Worm (Caenorhabditis elegans): ENCODE results near the gene srh-258.

srh-258 gene

ce11 chrV:15404859-15405258 lies at the start of gene srh-258:
srh-258 (plus strand) TSS chrV:15405159.
- TF ChIP-seq lin-1 (GFP tag; IDR thresholded peaks at IDR 0.05) (no peak), fos-1 (tag; optimal IDR thresholded peaks at IDR 0.05) (no peak), lir-3 (tag; optimal IDR thresholded peaks at IDR 0.05) (no peak), mes-2 (tag; optimal IDR thresholded peaks at IDR 0.05; ENCODE audit: poor library complexity, severe bottlenecking) (no peak), arid-1 (GFP tag; conservative IDR thresholded peaks at IDR 0.05) (no peak), R02D3.7 (tag; optimal IDR thresholded peaks at IDR 0.05) (no peak), tag-97 (GFP tag; IDR thresholded peaks at IDR 0.05) (no peak), nhr-41 (GFP tag; IDR thresholded peaks at IDR 0.05) (no peak), snpc-1.2 (GFP tag; IDR thresholded peaks at IDR 0.05) (no peak), zip-2 (tag; optimal IDR thresholded peaks at IDR 0.05) (no peak), T20F7.1 (GFP tag; optimal IDR thresholded peaks at IDR 0.05) (no peak), lin-15B (tag; optimal IDR thresholded peaks at IDR 0.05) (no peak), vab-7 (GFP tag; IDR thresholded peaks at IDR 0.05) (no peak), zag-1 (tag; optimal IDR thresholded peaks at IDR 0.05) (no peak), nhr-42 (GFP tag; IDR thresholded peaks at IDR 0.05) (no peak), hif-1 (tag; optimal IDR thresholded peaks at IDR 0.05) (no peak), hmg-1.1 (GFP tag; IDR thresholded peaks at IDR 0.05) (no peak), skn-1 (tag; optimal IDR thresholded peaks at IDR 0.05) (no peak), madf-9 (GFP tag; conservative IDR thresholded peaks at IDR 0.05) (no peak)

ce11 chrV:15361412-15361811 lies 43.5 kb upstream of the srh-258 start, which contains the start of gene ech-1.1:
ech-1.1 (minus strand) TSS chrV:15361512.
- TF ChIP-seq nhr-28 (tag; optimal IDR thresholded peaks at IDR 0.05): peak; percentile 14

- TF ChIP-seq unc-62 (GFP tag; optimal IDR thresholded peaks at IDR 0.05 in 1 of 2) (peak in 1 of 2 experiments; percentile 95), unc-62 (tag; optimal IDR thresholded peaks at IDR 0.05) (no peak), unc-39 (tag; optimal IDR thresholded peaks at IDR 0.05) (no peak), madf-9 (GFP tag; conservative IDR thresholded peaks at IDR 0.05) (no peak), dpl-1 (GFP tag; optimal IDR thresholded peaks at IDR 0.05) (no peak), lin-39 (tag; optimal IDR thresholded peaks at IDR 0.05) (no peak), tra-1 (GFP tag; IDR thresholded peaks at IDR 0.05) (no peak), dmd-9 (GFP tag; IDR thresholded peaks at IDR 0.05) (no peak), F10B5.3 (tag; optimal IDR thresholded peaks at IDR 0.05) (no peak), Y75B8A.6 (GFP tag; IDR thresholded peaks at IDR 0.05) (no peak)
Observed at ce11 chrV:15367770-15368169, 37.2 kb upstream of the srh-258 start.

ce11 chrV:15369707-15370106 lies 35.3 kb upstream of the srh-258 start, which contains the start of gene nhr-269:
nhr-269 (minus strand) TSS chrV:15369807.
- TF ChIP-seq Y75B8A.6 (GFP tag; IDR thresholded peaks at IDR 0.05): no peak
- TF ChIP-seq snpc-4 (tag; optimal IDR thresholded peaks at IDR 0.05): no peak

ce11 chrV:15376223-15376622 lies 28.7 kb upstream of the srh-258 start, which contains the start of gene srh-52:
srh-52 (minus strand) TSS chrV:15376323.
- no peak for TF ChIP-seq aly-2 (tag; optimal IDR thresholded peaks at IDR 0.05)
- no peak for TF ChIP-seq spr-3 (GFP tag; optimal IDR thresholded peaks at IDR 0.05)
- no peak for TF ChIP-seq aha-1 (tag)
- TF ChIP-seq skn-1 (tag; optimal IDR thresholded peaks at IDR 0.05): no peak
- no peak for TF ChIP-seq T26A8.4 (GFP tag; IDR thresholded peaks at IDR 0.05)
- TF ChIP-seq zfp-2 (tag; optimal IDR thresholded peaks at IDR 0.05): no peak
- TF ChIP-seq vab-7 (GFP tag; IDR thresholded peaks at IDR 0.05): no peak
- no peak for TF ChIP-seq daf-8 (GFP tag; IDR thresholded peaks at IDR 0.05)
- no peak for TF ChIP-seq nhr-237 (tag; optimal IDR thresholded peaks at IDR 0.05)
- no peak for TF ChIP-seq rbr-2 (tag; optimal IDR thresholded peaks at IDR 0.05)
- TF ChIP-seq nhr-102 (tag; optimal IDR thresholded peaks at IDR 0.05): no peak
- no peak for TF ChIP-seq lsy-2 (tag; optimal IDR thresholded peaks at IDR 0.05)
